Worm (Caenorhabditis elegans): ENCODE data around the gene B0252.1.

Gene B0252.1

ce11 chrII:6889580-6889922, 29.9 kb upstream of the B0252.1 start:
- peak; percentile 76 for TF ChIP-seq aha-1 (tag)
- no peak for TF ChIP-seq R02D3.7 (tag; optimal IDR thresholded peaks at IDR 0.05)
- TF ChIP-seq ceh-82 (tag; optimal IDR thresholded peaks at IDR 0.05): no peak
- no peak for TF ChIP-seq ZK546.5 (tag; optimal IDR thresholded peaks at IDR 0.05)
- peak; percentile 50; the same call in 1 of the 2 replicates for TF ChIP-seq dmd-9 (GFP tag; IDR thresholded peaks at IDR 0.05)
- peak; percentile 62; the same call in 1 of the 2 replicates for TF ChIP-seq zfp-3 (GFP tag; conservative IDR thresholded peaks at IDR 0.05)
- TF ChIP-seq lin-38 (GFP tag; IDR thresholded peaks at IDR 0.05): no peak
- 0 out of 2 replicates have a peak, but pooled peaks have one; percentile 9 for TF ChIP-seq dmd-8 (GFP tag; IDR thresholded peaks at IDR 0.05)
- TF ChIP-seq daf-8 (GFP tag; IDR thresholded peaks at IDR 0.05): no peak
- TF ChIP-seq nhr-25 (tag; optimal IDR thresholded peaks at IDR 0.05; ENCODE audit: borderline replicate concordance, insufficient read depth): no peak
- peak; percentile 19; the same call in 1 of the 2 replicates for TF ChIP-seq ctbp-1 (GFP tag; IDR thresholded peaks at IDR 0.05)

DNA sequence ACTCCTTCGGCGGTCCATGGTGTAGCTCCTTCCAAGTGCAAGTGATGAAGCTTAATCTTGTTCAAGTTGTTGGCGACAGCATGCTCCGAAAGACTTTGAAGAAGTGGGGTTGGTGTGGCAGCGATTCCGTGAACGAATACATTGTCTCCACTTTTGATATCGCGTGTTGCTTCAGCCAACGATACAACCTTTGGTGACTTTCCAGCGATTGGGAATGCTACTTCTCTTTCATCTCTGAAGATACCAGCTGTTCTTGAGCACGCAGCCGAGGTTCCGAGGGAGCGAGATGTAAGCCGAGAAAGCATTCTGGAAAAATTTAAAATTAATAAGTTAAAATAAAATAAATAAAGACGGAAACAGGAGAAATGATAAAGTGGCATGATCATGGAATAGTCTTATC, 29.4 kb upstream of the B0252.1 start, which contains the start of gene acer-1:
Gene acer-1, minus strand, starts transcription at position 306 of the 400 bp plus-strand sequence.
- TF ChIP-seq hlh-11 (tag; optimal IDR thresholded peaks at IDR 0.05) (peak; percentile 18), egl-43 (GFP tag; IDR thresholded peaks at IDR 0.05) (0 out of 2 replicates have a peak, but pooled peaks have one; percentile 28), nhr-28 (tag; optimal IDR thresholded peaks at IDR 0.05) (no peak), sdz-12 (GFP tag; optimal IDR thresholded peaks at IDR 0.05) (peak; percentile 79), ama-1 (optimal IDR thresholded peaks at IDR 0.05) (peak; percentile 81), dpl-1 (GFP tag; optimal IDR thresholded peaks at IDR 0.05) (no peak), Y75B8A.6 (GFP tag; IDR thresholded peaks at IDR 0.05) (0 out of 2 replicates have a peak, but pooled peaks have one; percentile 6), madf-9 (GFP tag; conservative IDR thresholded peaks at IDR 0.05) (peak; percentile 22; the same call in 1 of the 2 replicates), Y105C5A.15 (GFP tag; IDR thresholded peaks at IDR 0.05) (0 out of 2 replicates have a peak, but pooled peaks have one; percentile 25), snpc-4 (tag; optimal IDR thresholded peaks at IDR 0.05) (no peak), nhr-102 (tag; optimal IDR thresholded peaks at IDR 0.05) (no peak), ctbp-1 (GFP tag; IDR thresholded peaks at IDR 0.05) (peak; percentile 33; the same call in 1 of the 2 replicates), snpc-1.2 (GFP tag; IDR thresholded peaks at IDR 0.05) (no peak), unc-62 (GFP tag; optimal IDR thresholded peaks at IDR 0.05 in 1 of 2) (peak in 1 of 2 experiments; percentile 29), unc-62 (tag; optimal IDR thresholded peaks at IDR 0.05) (no peak), saeg-2 (GFP tag; IDR thresholded peaks at IDR 0.05) (0 out of 2 replicates have a peak, but pooled peaks have one; percentile 8), hlh-30 (tag; optimal IDR thresholded peaks at IDR 0.05; ENCODE audit: insufficient read depth) (no peak)

ce11 chrII:6891176-6891575, 28.3 kb upstream of the B0252.1 start:
- TF ChIP-seq pqm-1 (tag; optimal IDR thresholded peaks at IDR 0.05) (no peak), lir-3 (tag; optimal IDR thresholded peaks at IDR 0.05) (no peak), tra-1 (GFP tag; IDR thresholded peaks at IDR 0.05) (0 out of 2 replicates have a peak, but pooled peaks have one; percentile 20), nhr-6 (tag; optimal IDR thresholded peaks at IDR 0.05) (no peak), dve-1 (tag; optimal IDR thresholded peaks at IDR 0.05; ENCODE audit: insufficient read depth) (peak; percentile 70), hif-1 (tag; optimal IDR thresholded peaks at IDR 0.05) (peak; percentile 41 to 98), mdt-29 (GFP tag; IDR thresholded peaks at IDR 0.05) (no peak), spr-1 (tag; optimal IDR thresholded peaks at IDR 0.05) (no peak), nhr-41 (GFP tag; IDR thresholded peaks at IDR 0.05) (no peak), ceh-62 (tag; optimal IDR thresholded peaks at IDR 0.05) (no peak), lim-7 (GFP tag; IDR thresholded peaks at IDR 0.05) (peak; percentile 58; the same call in 1 of the 2 replicates), nhr-48 (tag; optimal IDR thresholded peaks at IDR 0.05) (peak; percentile 53), cey-2 (tag; optimal IDR thresholded peaks at IDR 0.05; ENCODE audit: borderline replicate concordance, insufficient read depth) (no peak), fos-1 (tag; optimal IDR thresholded peaks at IDR 0.05) (no peak), ceh-44 (GFP tag; IDR thresholded peaks at IDR 0.05) (no peak), skn-1 (tag; optimal IDR thresholded peaks at IDR 0.05) (no peak), R02D3.7 (tag; optimal IDR thresholded peaks at IDR 0.05) (no peak), sdz-12 (GFP tag; optimal IDR thresholded peaks at IDR 0.05) (no peak), tag-97 (GFP tag; IDR thresholded peaks at IDR 0.05) (no peak), fkh-10 (GFP tag; optimal IDR thresholded peaks at IDR 0.05) (no peak), unc-62 (GFP tag; optimal IDR thresholded peaks at IDR 0.05 in 1 of 2) (peak in 1 of 2 experiments; percentile 56), unc-62 (tag; optimal IDR thresholded peaks at IDR 0.05) (no peak), set-16 (GFP tag; IDR thresholded peaks at IDR 0.05) (peak; percentile 79), ces-1 (GFP tag; optimal IDR thresholded peaks at IDR 0.05) (no peak), nhr-28 (tag; optimal IDR thresholded peaks at IDR 0.05) (peak; percentile 86), zfp-2 (tag; optimal IDR thresholded peaks at IDR 0.05) (no peak)
